Worm (Caenorhabditis elegans) whole organism, late embryonic: ENCODE measurements around the gene F09C12.2.
A peak's percentile ranks its signal among the peaks of the same experiment; 100 is the strongest.
"Not testable (repeated sequence)": the region's sequence is repeated elsewhere in the genome, so short reads cannot be mapped to it uniquely, and the experiment has no call there.

Source experiments
- F13H6.1 ChIP-seq: sonication (generic microtip); optimal IDR thresholded peaks from 2 replicates; lab custom pipeline; 2016; ENCODE audit warnings: missing genetic modification characterization, missing compliant biosample characterization
- K02D7.2 ChIP-seq: sonication (generic microtip); optimal IDR thresholded peaks from 2 replicates; lab custom pipeline; 2017; ENCODE audit warnings: mild to moderate bottlenecking, missing genetic modification characterization, missing compliant biosample characterization
- K09A11.1 ChIP-seq: sonication (generic microtip); optimal IDR thresholded peaks from 2 replicates; lab custom pipeline; 2017; ENCODE audit warnings: antibody characterized with exemption, mild to moderate bottlenecking, missing genetic modification characterization, missing compliant biosample characterization; ENCODE audit not compliant: insufficient read depth
- Y22D7AL.16 ChIP-seq: sonication (generic microtip); optimal IDR thresholded peaks from 2 replicates; lab custom pipeline; 2016; ENCODE audit warnings: missing genetic modification characterization, missing compliant biosample characterization
- ceh-14 ChIP-seq: sonication (generic microtip); optimal IDR thresholded peaks from 2 replicates; lab custom pipeline; 2016; ENCODE audit warnings: missing genotype, missing genetic modification characterization, missing compliant biosample characterization
- ceh-18 ChIP-seq: sonication (generic microtip); optimal IDR thresholded peaks from 2 replicates; lab custom pipeline; 2016; ENCODE audit warnings: missing genetic modification characterization, missing compliant biosample characterization
- ceh-19 ChIP-seq: fragments of 200-800 bp; sonication (Bioruptor generic); optimal IDR thresholded peaks from 2 replicates; lab custom pipeline; 2018; ENCODE audit warnings: mild to moderate bottlenecking, missing genetic modification characterization, missing compliant biosample characterization
- ceh-22 ChIP-seq: sonication (generic microtip); optimal IDR thresholded peaks from 2 replicates; lab custom pipeline; 2017; ENCODE audit warnings: missing biosample characterization, missing genetic modification characterization
- ceh-24 ChIP-seq: sonication (generic microtip); optimal IDR thresholded peaks from 2 replicates; lab custom pipeline; 2016; ENCODE audit warnings: mild to moderate bottlenecking, missing genetic modification characterization, missing compliant biosample characterization
- ceh-30 ChIP-seq: fragments of 150-350 bp; optimal IDR thresholded peaks from 2 replicates; lab custom pipeline; 2014; ENCODE audit warnings: missing biosample characterization, missing genetic modification characterization
- ceh-34 ChIP-seq: sonication (generic microtip); optimal IDR thresholded peaks from 2 replicates; lab custom pipeline; 2016; ENCODE audit warnings: mild to moderate bottlenecking, missing genetic modification characterization, missing compliant biosample characterization
- ceh-45 ChIP-seq: fragments of 200-800 bp; sonication (Bioruptor generic); IDR thresholded peaks from 2 replicates; pipeline ENCODE4 v1.3.6; 2022; ENCODE audit warnings: missing genetic modification reagents, missing genetic modification characterization, missing compliant biosample characterization
- ceh-48 ChIP-seq: sonication (generic microtip); optimal IDR thresholded peaks from 2 replicates; lab custom pipeline; 2016; ENCODE audit warnings: missing genetic modification characterization, inconsistent platforms, missing compliant biosample characterization
- che-1 ChIP-seq: sonication (generic microtip); optimal IDR thresholded peaks from 2 replicates; lab custom pipeline; 2016; ENCODE audit warnings: mild to moderate bottlenecking, missing genetic modification characterization, missing compliant biosample characterization
- dmd-4 ChIP-seq: sonication (generic microtip); optimal IDR thresholded peaks from 2 replicates; lab custom pipeline; 2016; ENCODE audit warnings: borderline replicate concordance, missing genetic modification characterization, missing compliant biosample characterization
- dve-1 ChIP-seq: sonication (generic microtip); optimal IDR thresholded peaks from 2 replicates; lab custom pipeline; 2017; ENCODE audit warnings: antibody characterized with exemption, mild to moderate bottlenecking, missing genetic modification characterization, missing compliant biosample characterization
- elt-2 ChIP-seq: sonication (generic microtip); optimal IDR thresholded peaks from 2 replicates; lab custom pipeline; 2016; ENCODE audit warnings: missing genetic modification reagents, missing genetic modification characterization, missing compliant biosample characterization
- elt-4 ChIP-seq: sonication (generic microtip); optimal IDR thresholded peaks from 2 replicates; lab custom pipeline; 2016; ENCODE audit warnings: missing genetic modification characterization, missing compliant biosample characterization
- ets-4 ChIP-seq: sonication (generic microtip); optimal IDR thresholded peaks from 2 replicates; lab custom pipeline; 2016; ENCODE audit warnings: missing genetic modification characterization, missing compliant biosample characterization
- gmeb-2 ChIP-seq: sonication (generic microtip); optimal IDR thresholded peaks from 2 replicates; lab custom pipeline; 2016; ENCODE audit warnings: missing genetic modification characterization, inconsistent platforms, missing compliant biosample characterization
- hlh-13 ChIP-seq: fragments of 200-800 bp; sonication (Bioruptor generic); optimal IDR thresholded peaks from 2 replicates; lab custom pipeline; 2018; ENCODE audit warnings: mild to moderate bottlenecking, missing genetic modification characterization, missing compliant biosample characterization
- hlh-6 ChIP-seq: sonication (generic microtip); optimal IDR thresholded peaks from 2 replicates; lab custom pipeline; 2016; ENCODE audit warnings: missing genotype, missing genetic modification characterization, missing compliant biosample characterization
- hlh-8 ChIP-seq: sonication (generic microtip); optimal IDR thresholded peaks from 2 replicates; lab custom pipeline; 2016; ENCODE audit warnings: missing genotype, missing genetic modification characterization, missing compliant biosample characterization
- madf-2 ChIP-seq: sonication (generic microtip); optimal IDR thresholded peaks from 2 replicates; lab custom pipeline; 2017; ENCODE audit warnings: missing genetic modification characterization, missing compliant biosample characterization
- mec-3 ChIP-seq: sonication (generic microtip); optimal IDR thresholded peaks from 2 replicates; lab custom pipeline; 2016; ENCODE audit warnings: borderline replicate concordance, missing genetic modification characterization, missing compliant biosample characterization
- odd-2 ChIP-seq: sonication (generic microtip); optimal IDR thresholded peaks from 2 replicates; lab custom pipeline; 2017; ENCODE audit warnings: antibody characterized with exemption, mild to moderate bottlenecking, missing genetic modification characterization, missing compliant biosample characterization
- pqm-1 ChIP-seq: sonication (generic microtip); optimal IDR thresholded peaks from 2 replicates; lab custom pipeline; 2016; ENCODE audit warnings: missing genetic modification characterization, missing compliant biosample characterization
- pros-1 ChIP-seq: fragments of 150-350 bp; optimal IDR thresholded peaks from 2 replicates; lab custom pipeline; 2014; ENCODE audit warnings: missing biosample characterization, missing genetic modification reagents, missing genetic modification characterization
- rnt-1 ChIP-seq: sonication (generic microtip); optimal IDR thresholded peaks from 2 replicates; lab custom pipeline; 2016; ENCODE audit warnings: missing genetic modification characterization, missing compliant biosample characterization
- sdc-2 ChIP-seq: sonication (generic microtip); optimal IDR thresholded peaks from 2 replicates; lab custom pipeline; 2016; ENCODE audit warnings: missing genotype, missing genetic modification characterization, missing compliant biosample characterization
- sox-4 ChIP-seq: sonication (generic microtip); optimal IDR thresholded peaks from 2 replicates; lab custom pipeline; 2017; ENCODE audit warnings: mild to moderate bottlenecking, missing genetic modification characterization, inconsistent platforms, missing compliant biosample characterization
- tbx-2 ChIP-seq: sonication (generic microtip); optimal IDR thresholded peaks from 2 replicates; lab custom pipeline; 2016; ENCODE audit warnings: missing genetic modification characterization, missing compliant biosample characterization
- ttx-3 ChIP-seq: sonication (generic microtip); optimal IDR thresholded peaks from 2 replicates; lab custom pipeline; 2016; ENCODE audit warnings: missing genetic modification reagents, missing genetic modification characterization, missing compliant biosample characterization
- unc-42 ChIP-seq: sonication (generic microtip); optimal IDR thresholded peaks from 2 replicates; lab custom pipeline; 2016; ENCODE audit warnings: missing genotype, missing genetic modification characterization, missing compliant biosample characterization
- unc-55 ChIP-seq: sonication (generic microtip); optimal IDR thresholded peaks from 2 replicates; lab custom pipeline; 2017; ENCODE audit warnings: missing biosample characterization, missing genetic modification reagents, missing genetic modification characterization
- zip-5 ChIP-seq: sonication (generic microtip); optimal IDR thresholded peaks from 2 replicates; lab custom pipeline; 2016; ENCODE audit warnings: missing genetic modification characterization, missing compliant biosample characterization
- ztf-16 ChIP-seq: sonication (generic microtip); optimal IDR thresholded peaks from 2 replicates; lab custom pipeline; 2017; ENCODE audit warnings: missing genetic modification characterization, missing compliant biosample characterization

The F09C12.2 gene

ce11 chrII:5112082-5112481 lies 2.3 kb downstream of the F09C12.2 start, which contains the start of gene F09C12.8:
TSS of gene F09C12.8 (plus strand) at chrII:5112382.
- no peak for TF ChIP-seq ceh-22 (tag; lab: Kevin White, UChicago)

- not testable (repeated sequence) for TF ChIP-seq rnt-1; ceh-14 (tag; lab: Kevin White, UChicago); ceh-48 (tag; lab: Kevin White, UChicago)
Observed at ce11 chrII:5115235-5115634, 5.4 kb downstream of the F09C12.2 start, which contains the start of gene msp-74. TSS of gene msp-74 (minus strand) at chrII:5115335.

- TF ChIP-seq ztf-16 (tag; lab: Kevin White, UChicago) (no peak), ceh-24 (tag; lab: Kevin White, UChicago) (no peak), pqm-1 (no peak), ceh-34 (no peak), hlh-13 (GFP tag; lab: Kevin White, UChicago) (no peak), ets-4 (no peak), ceh-19 (GFP tag; lab: Kevin White, UChicago) (no peak), che-1 (no peak), ceh-18 (tag; lab: Kevin White, UChicago) (no peak), gmeb-2 (no peak), tbx-2 (tag; lab: Kevin White, UChicago) (no peak), dve-1 (tag; lab: Kevin White, UChicago) (no peak), F13H6.1 (tag; lab: Kevin White, UChicago) (no peak)
Observed at ce11 chrII:5115733-5116132, 5.9 kb downstream of the F09C12.2 start, which contains the start of gene srsy-1. TSS of gene srsy-1 (plus strand) at chrII:5116033.

- TF ChIP-seq unc-55 (peak; percentile 81), ceh-45 (GFP tag; lab: Robert Waterston, UW) (no peak)
Observed at ce11 chrII:5120612-5121011, 10.8 kb downstream of the F09C12.2 start.

ce11 chrII:5130081-5130480 lies 20.3 kb downstream of the F09C12.2 start, which contains the start of gene lgc-56:
TSS of gene lgc-56 (plus strand) at chrII:5130381.
- TF ChIP-seq Y22D7AL.16 (tag; lab: Kevin White, UChicago) (no peak), K09A11.1 (tag; lab: Kevin White, UChicago) (no peak), ceh-14 (tag; lab: Kevin White, UChicago) (no peak), ceh-45 (GFP tag; lab: Robert Waterston, UW) (no peak), sox-4 (no peak), ceh-30 (tag; lab: Kevin White, UChicago) (no peak), elt-4 (tag; lab: Kevin White, UChicago) (no peak), madf-2 (tag; lab: Kevin White, UChicago) (no peak)

- TF ChIP-seq elt-2 (tag; lab: Kevin White, UChicago) (no peak), ets-4 (no peak), sdc-2 (tag; lab: Kevin White, UChicago) (no peak), zip-5 (tag; lab: Kevin White, UChicago) (no peak), hlh-8 (tag; lab: Kevin White, UChicago) (no peak), F13H6.1 (tag; lab: Kevin White, UChicago) (no peak), unc-42 (tag; lab: Kevin White, UChicago) (no peak)
- TF ChIP-seq, all 69 proteins: peak for 0
Observed at ce11 chrII:5131800-5132199, 22.0 kb downstream of the F09C12.2 start.

ce11 chrII:5136296-5136767 lies 26.5 kb downstream of the F09C12.2 start, which contains the start of gene F58A6.2:
TSS of gene F58A6.2 (plus strand) at chrII:5136717.
- no peak for TF ChIP-seq mec-3 (tag; lab: Kevin White, UChicago)
- TF ChIP-seq pros-1 (tag; lab: Kevin White, UChicago): no peak
- TF ChIP-seq unc-42 (tag; lab: Kevin White, UChicago): no peak
- TF ChIP-seq dmd-4: no peak
- TF ChIP-seq K02D7.2 (tag; lab: Kevin White, UChicago): no peak
- no peak for TF ChIP-seq ztf-16 (tag; lab: Kevin White, UChicago)
- no peak for TF ChIP-seq ttx-3
- TF ChIP-seq odd-2 (tag; lab: Kevin White, UChicago): no peak
- no peak for TF ChIP-seq elt-2 (tag; lab: Kevin White, UChicago)
- no peak for TF ChIP-seq ceh-22 (tag; lab: Kevin White, UChicago)
- TF ChIP-seq hlh-6 (tag; lab: Kevin White, UChicago): no peak
- no peak for TF ChIP-seq hlh-13 (GFP tag; lab: Kevin White, UChicago)
- TF ChIP-seq gmeb-2: no peak
- TF ChIP-seq Y22D7AL.16 (tag; lab: Kevin White, UChicago): no peak
- TF ChIP-seq dve-1 (tag; lab: Kevin White, UChicago): no peak
